Worm (Caenorhabditis elegans) whole organism, L2 larva: ENCODE data around the gene fbxa-81.
A peak's percentile ranks its signal among the peaks of the same experiment; 100 is the strongest.

Source experiments
- F13H6.1 ChIP-seq: sonication (generic microtip); optimal IDR thresholded peaks from 2 replicates; lab custom pipeline; 2016; ENCODE audit warnings: missing genetic modification characterization, missing compliant biosample characterization
- Y55F3AM.14 ChIP-seq: fragments of 200-800 bp; sonication (Bioruptor generic); optimal IDR thresholded peaks from 2 replicates; lab custom pipeline; 2018; ENCODE audit warnings: mild to moderate bottlenecking, missing genetic modification characterization, missing compliant biosample characterization
- alr-1 ChIP-seq: fragments of 150-350 bp; optimal IDR thresholded peaks from 2 replicates; lab custom pipeline; 2014; ENCODE audit warnings: missing biosample characterization, missing genetic modification characterization
- aly-2 ChIP-seq: fragments of 150-350 bp; optimal IDR thresholded peaks from 2 replicates; lab custom pipeline; 2014; ENCODE audit warnings: missing biosample characterization, missing genetic modification characterization
- ama-1 ChIP-seq: fragments of 150-350 bp; optimal IDR thresholded peaks from 2 replicates; lab custom pipeline; 2018; ENCODE audit warnings: inconsistent platforms
- blmp-1 ChIP-seq: sonication (generic microtip); optimal IDR thresholded peaks from 2 replicates; lab custom pipeline; 2017; ENCODE audit warnings: missing genetic modification characterization, mild to moderate bottlenecking, missing compliant biosample characterization, antibody characterized with exemption, moderate library complexity; ENCODE audit not compliant: insufficient read depth
- ceh-16 ChIP-seq: fragments of 150-350 bp; optimal IDR thresholded peaks from 2 replicates; lab custom pipeline; 2014; ENCODE audit warnings: missing biosample characterization, missing genetic modification characterization
- crh-2 ChIP-seq: sonication (generic microtip); optimal IDR thresholded peaks from 2 replicates; lab custom pipeline; 2017; ENCODE audit warnings: missing biosample characterization, missing genetic modification characterization
- elt-1 ChIP-seq: fragments of 150-350 bp; optimal IDR thresholded peaks from 2 replicates; lab custom pipeline; 2014; ENCODE audit warnings: missing biosample characterization, missing genetic modification characterization
- elt-3 ChIP-seq: sonication (generic microtip); optimal IDR thresholded peaks from 2 replicates; lab custom pipeline; 2017; ENCODE audit warnings: missing biosample characterization, missing genetic modification characterization
- fos-1 ChIP-seq: fragments of 150-350 bp; optimal IDR thresholded peaks from 2 replicates; lab custom pipeline; 2014; ENCODE audit warnings: missing biosample characterization, missing genetic modification characterization
- gmeb-1 ChIP-seq: fragments of 150-350 bp; optimal IDR thresholded peaks from 2 replicates; lab custom pipeline; 2014; ENCODE audit warnings: missing biosample characterization, missing genetic modification characterization
- lin-11 ChIP-seq: fragments of 150-350 bp; sonication (generic microtip); optimal IDR thresholded peaks from 2 replicates; lab custom pipeline; 2014; ENCODE audit warnings: missing biosample characterization, missing genetic modification characterization, inconsistent platforms, mixed read lengths
- lin-13 ChIP-seq: fragments of 150-350 bp; optimal IDR thresholded peaks from 2 replicates; lab custom pipeline; 2014; ENCODE audit warnings: missing biosample characterization, missing genetic modification reagents, missing genetic modification characterization
- lsy-2 ChIP-seq, 2 experiments: fragments of 150-350 bp in 1 of 2; sonication (generic microtip) in 1 of 2; optimal IDR thresholded peaks; 2 replicates each; lab custom pipeline; 2014 to 2017; ENCODE audit warnings: missing biosample characterization in 2 of 2, missing genetic modification characterization in 2 of 2
- mab-5 ChIP-seq: fragments of 150-350 bp; optimal IDR thresholded peaks from 2 replicates; lab custom pipeline; 2014; ENCODE audit warnings: missing biosample characterization, missing genetic modification characterization
- mbf-1 ChIP-seq: sonication (generic microtip); optimal IDR thresholded peaks from 2 replicates; lab custom pipeline; 2017; ENCODE audit warnings: missing biosample characterization, missing genetic modification characterization
- mdl-1 ChIP-seq, 2 experiments: fragments of 150-350 bp in 1 of 2; sonication (generic microtip) in 1 of 2; optimal IDR thresholded peaks; 2 replicates each; lab custom pipeline; 2017; ENCODE audit warnings: missing biosample characterization in 2 of 2, missing genetic modification characterization in 2 of 2
- nhr-11 ChIP-seq: fragments of 150-350 bp; optimal IDR thresholded peaks from 2 replicates; lab custom pipeline; 2014; ENCODE audit warnings: missing biosample characterization, missing genetic modification characterization
- nhr-129 ChIP-seq: fragments of 150-350 bp; optimal IDR thresholded peaks from 2 replicates; lab custom pipeline; 2014; ENCODE audit warnings: missing biosample characterization, missing genetic modification characterization
- nhr-21 ChIP-seq: fragments of 150-350 bp; optimal IDR thresholded peaks from 2 replicates; lab custom pipeline; 2014; ENCODE audit warnings: missing biosample characterization, missing genetic modification characterization
- nhr-23 ChIP-seq: fragments of 150-350 bp; optimal IDR thresholded peaks from 2 replicates; lab custom pipeline; 2014; ENCODE audit warnings: missing biosample characterization, missing genetic modification reagents, missing genetic modification characterization
- nhr-237 ChIP-seq: fragments of 150-350 bp; optimal IDR thresholded peaks from 2 replicates; lab custom pipeline; 2014; ENCODE audit warnings: missing biosample characterization, missing genetic modification characterization
- nhr-25 ChIP-seq: fragments of 150-350 bp; sonication (generic microtip); optimal IDR thresholded peaks from 3 replicates; lab custom pipeline; 2014; ENCODE audit warnings: missing biosample characterization, missing genetic modification characterization
- nhr-6 ChIP-seq: fragments of 150-350 bp; optimal IDR thresholded peaks from 2 replicates; lab custom pipeline; 2014; ENCODE audit warnings: missing biosample characterization, missing genetic modification characterization
- nhr-77 ChIP-seq: fragments of 150-350 bp; optimal IDR thresholded peaks from 2 replicates; lab custom pipeline; 2014; ENCODE audit warnings: missing biosample characterization, missing genetic modification characterization
- peb-1 ChIP-seq: fragments of 150-350 bp; optimal IDR thresholded peaks from 2 replicates; lab custom pipeline; 2014; ENCODE audit warnings: missing biosample characterization, missing genetic modification characterization
- sem-4 ChIP-seq: fragments of 150-350 bp; optimal IDR thresholded peaks from 2 replicates; lab custom pipeline; 2014; ENCODE audit warnings: missing biosample characterization, missing genetic modification reagents, missing genetic modification characterization
- skn-1 ChIP-seq: sonication (generic microtip); optimal IDR thresholded peaks from 2 replicates; lab custom pipeline; 2017; ENCODE audit warnings: missing biosample characterization, missing genetic modification characterization
- sma-9 ChIP-seq, 2 experiments: fragments of 150-350 bp in 1 of 2; sonication (generic microtip) in 1 of 2; optimal IDR thresholded peaks; 2 replicates each; lab custom pipeline; 2014 to 2016; ENCODE audit warnings: missing genetic modification characterization in 2 of 2, mild to moderate bottlenecking in 1 of 2, missing biosample characterization in 1 of 2, missing compliant biosample characterization in 1 of 2, missing genetic modification reagents in 1 of 2, moderate library complexity in 1 of 2
- ztf-1 ChIP-seq: fragments of 200-800 bp; sonication (Bioruptor generic); conservative IDR thresholded peaks from 2 replicates; pipeline ENCODE4 v1.3.6; 2022; ENCODE audit warnings: missing genetic modification characterization, missing compliant biosample characterization
- ztf-4 ChIP-seq: fragments of 150-350 bp; optimal IDR thresholded peaks from 2 replicates; lab custom pipeline; 2014; ENCODE audit warnings: missing biosample characterization, missing genetic modification characterization

Gene fbxa-81

DNA sequence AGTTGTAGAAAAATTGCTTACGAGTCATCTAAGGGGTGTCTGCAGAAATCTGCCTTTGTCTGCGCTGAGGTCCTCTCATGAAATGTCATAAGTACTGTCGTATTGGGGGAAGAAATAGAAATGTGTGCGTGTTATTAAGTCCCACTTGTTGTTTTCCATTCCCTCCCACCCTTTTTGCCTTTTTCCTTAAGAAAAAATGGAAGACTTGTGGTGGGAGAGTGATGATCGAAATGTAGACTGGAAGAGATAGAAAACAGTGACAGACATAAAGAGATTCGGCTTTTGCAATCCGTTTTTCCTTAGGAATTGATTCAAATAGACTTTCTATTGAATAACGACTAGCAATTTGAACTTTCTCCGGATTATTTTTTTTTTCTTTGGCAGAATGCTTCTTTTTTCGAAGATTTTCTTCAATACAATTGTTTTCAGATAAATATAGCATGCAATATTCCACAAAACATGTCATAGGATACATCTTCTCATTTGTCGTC is 7.9 kb upstream of the fbxa-81 start, which contains the start of gene ram-5:
Gene ram-5 (plus strand): TSS at position 441 of the 491 bp plus-strand sequence.
- TF ChIP-seq mab-5 (tag; lab: Kevin White, UChicago) = no peak
- TF ChIP-seq mbf-1 (tag; lab: Kevin White, UChicago) = no peak
- no peak for TF ChIP-seq ztf-4
- no peak for TF ChIP-seq nhr-23 (tag; lab: Kevin White, UChicago)
- no peak for TF ChIP-seq blmp-1 (tag; lab: Kevin White, UChicago)
- no peak for TF ChIP-seq nhr-25 (tag; lab: Kevin White, UChicago)
- no peak for TF ChIP-seq sma-9 (GFP tag; optimal IDR thresholded peaks at IDR 0.05; lab: Kevin White, UChicago)
- TF ChIP-seq sma-9 (tag; optimal IDR thresholded peaks at IDR 0.05; lab: Kevin White, UChicago) = no peak
- TF ChIP-seq aly-2 (tag; lab: Kevin White, UChicago) = no peak
- no peak for TF ChIP-seq elt-1
- no peak for TF ChIP-seq nhr-237 (tag; lab: Kevin White, UChicago)
- no peak for TF ChIP-seq elt-3 (tag; lab: Kevin White, UChicago)
- TF ChIP-seq nhr-6 (tag; lab: Kevin White, UChicago) = no peak
- TF ChIP-seq F13H6.1 = no peak
- TF ChIP-seq, all 48 proteins: peak for 0

DNA sequence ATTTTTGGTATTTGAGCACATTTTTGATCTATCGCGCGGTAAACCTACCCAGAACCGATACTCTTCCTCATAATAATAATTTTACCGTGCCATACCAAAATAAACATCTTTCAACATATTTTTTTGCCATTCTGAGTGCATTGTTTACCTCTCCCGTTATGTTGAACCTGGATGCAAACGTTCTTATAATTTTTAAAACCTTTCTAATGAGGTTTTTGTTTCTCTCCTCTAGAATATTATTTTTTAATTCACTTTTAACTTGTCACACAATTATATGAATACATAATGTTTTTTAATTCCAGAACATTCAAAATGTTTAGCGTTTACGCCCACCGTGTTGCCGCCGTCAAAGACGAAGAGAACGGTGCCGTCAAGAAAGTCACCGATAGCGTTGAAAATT is 3.7 kb upstream of the fbxa-81 start, which contains the start of gene enri-2:
Gene enri-2 (plus strand): TSS at position 301 of the 400 bp plus-strand sequence.
- TF ChIP-seq lin-11 = no peak
- no peak for TF ChIP-seq nhr-77 (tag; lab: Kevin White, UChicago)

DNA sequence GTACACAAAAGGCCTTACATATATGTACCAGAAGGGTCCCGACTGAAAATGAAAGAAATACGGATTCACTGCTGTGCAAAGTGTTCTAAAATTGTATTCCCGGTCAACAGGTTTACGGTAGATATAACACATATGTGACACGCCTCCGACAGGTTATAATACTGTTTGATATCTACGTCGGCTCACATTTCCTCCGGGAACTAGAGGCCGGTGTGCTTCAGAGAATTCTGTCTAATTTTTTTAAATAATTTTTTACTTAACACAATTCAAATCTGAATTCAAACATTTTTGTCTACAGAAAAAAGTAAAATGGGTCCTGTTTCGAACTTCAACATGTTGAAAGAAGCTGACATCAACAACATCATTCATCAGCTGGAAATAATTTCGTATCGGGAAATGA is 1.3 kb upstream of the fbxa-81 start, which contains the start of gene T24C2.3:
Gene T24C2.3 (plus strand): TSS at position 301 of the 400 bp plus-strand sequence.
- TF ChIP-seq mbf-1 (tag; lab: Kevin White, UChicago) (no peak), ama-1 (lab: Kevin White, UChicago) (no peak), nhr-23 (tag; lab: Kevin White, UChicago) (no peak), lin-13 (no peak), nhr-11 (no peak), ceh-16 (no peak), crh-2 (tag; lab: Kevin White, UChicago) (no peak), nhr-25 (tag; lab: Kevin White, UChicago) (no peak), elt-1 (no peak), skn-1 (tag; lab: Kevin White, UChicago) (no peak), sma-9 (GFP tag; optimal IDR thresholded peaks at IDR 0.05; lab: Kevin White, UChicago) (no peak), sma-9 (tag; optimal IDR thresholded peaks at IDR 0.05; lab: Kevin White, UChicago) (no peak), blmp-1 (tag; lab: Kevin White, UChicago) (no peak), alr-1 (tag; lab: Kevin White, UChicago) (no peak), peb-1 (tag; lab: Kevin White, UChicago) (no peak)

DNA sequence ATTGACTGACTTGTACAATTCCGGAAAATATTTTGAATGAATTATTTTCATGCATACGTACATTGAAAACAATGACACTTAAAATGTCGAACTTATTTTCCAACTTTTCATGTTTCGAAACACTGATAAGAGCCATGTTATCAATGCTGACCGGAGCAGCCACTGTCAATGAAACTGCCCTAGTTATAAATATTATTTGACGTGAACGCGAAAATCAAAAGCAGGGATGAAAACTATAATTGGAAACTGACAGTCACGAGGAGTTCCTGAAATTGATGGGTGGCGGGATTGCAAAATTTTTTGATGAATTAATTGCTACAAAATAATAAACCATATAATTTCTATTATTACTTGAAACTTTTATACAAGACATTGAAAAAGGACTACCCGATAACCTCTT is 2.4 kb downstream of the fbxa-81 start:
- peak; percentile 5 for TF ChIP-seq sma-9 (GFP tag; optimal IDR thresholded peaks at IDR 0.05; lab: Kevin White, UChicago)
- no peak for TF ChIP-seq sma-9 (tag; optimal IDR thresholded peaks at IDR 0.05; lab: Kevin White, UChicago)
- TF ChIP-seq gmeb-1 (tag; lab: Kevin White, UChicago) = peak; percentile 31
- peak; percentile 51 for TF ChIP-seq fos-1 (tag; lab: Kevin White, UChicago)
- no peak for TF ChIP-seq nhr-129 (tag; lab: Kevin White, UChicago)

DNA sequence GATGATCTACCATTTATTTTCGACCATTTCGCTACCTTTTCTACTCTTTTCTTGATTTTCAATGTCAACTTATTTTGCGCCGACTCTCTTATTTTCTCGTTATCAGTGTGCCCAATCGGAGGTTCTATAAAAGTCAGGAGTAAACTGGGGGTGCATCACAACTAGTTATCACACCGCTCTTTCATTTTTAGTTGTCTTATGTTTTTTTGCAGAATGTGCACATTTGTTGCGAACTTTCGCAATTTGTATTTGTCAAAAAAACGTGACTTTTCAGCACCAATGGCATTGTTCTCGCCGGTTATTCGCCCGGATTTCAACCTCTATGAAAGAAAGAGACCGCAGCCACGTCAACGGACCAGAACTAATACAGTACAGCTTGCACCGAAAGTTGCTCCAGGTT is 4.3 kb downstream of the fbxa-81 start:
- TF ChIP-seq gmeb-1 (tag; lab: Kevin White, UChicago) (no peak), fos-1 (tag; lab: Kevin White, UChicago) (peak; percentile 29)

DNA sequence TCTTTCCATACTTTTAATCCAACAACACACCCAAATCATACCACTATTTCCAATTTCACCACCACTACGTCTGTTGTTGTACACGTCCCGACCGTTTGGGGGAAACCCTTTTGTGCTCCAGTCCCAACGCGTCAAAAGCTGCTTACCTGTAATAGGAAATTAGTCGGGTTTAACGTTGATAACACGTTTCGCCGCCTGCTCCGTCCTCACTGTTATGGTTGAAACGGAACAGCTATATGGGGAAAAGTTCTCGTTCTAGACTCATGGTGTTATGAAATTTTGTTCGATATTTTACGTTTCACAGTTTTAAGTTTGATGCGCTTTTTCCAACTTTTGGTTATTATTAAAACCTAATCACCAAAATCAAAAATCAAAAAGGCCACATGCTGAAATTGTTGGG is 6.0 kb downstream of the fbxa-81 start:
- TF ChIP-seq lsy-2 (tag; optimal IDR thresholded peaks at IDR 0.05; lab: Kevin White, UChicago) (no peak), sem-4 (tag; lab: Kevin White, UChicago) (no peak), ztf-1 (no peak), skn-1 (tag; lab: Kevin White, UChicago) (no peak), aly-2 (tag; lab: Kevin White, UChicago) (no peak), mdl-1 (tag; optimal IDR thresholded peaks at IDR 0.05; lab: Kevin White, UChicago) (no peak), ztf-4 (no peak), nhr-21 (tag; lab: Kevin White, UChicago) (no peak), ceh-16 (no peak), Y55F3AM.14 (GFP tag; lab: Kevin White, UChicago) (no peak)
